Fruit fly (Drosophila melanogaster) Kc167 (cell line): ENCODE data around the gene dnd.

ENCODE experiments used
- h ChIP-seq: fragments of >200 bp; optimal IDR thresholded peaks from 3 replicates; lab custom pipeline; 2018; ENCODE audit warnings: missing external identifiers
- psq ChIP-seq: fragments of >200 bp; optimal IDR thresholded peaks from 2 replicates; lab custom pipeline; 2017; ENCODE audit warnings: missing external identifiers

- TF ChIP-seq h: no peak
- TF ChIP-seq psq (lab: Kevin White, UChicago): no peak
Measured at dm6 chr3R:21897565-21897964, 10.4 kb upstream of the dnd start.
